Worm (Caenorhabditis elegans) whole organism, late embryonic: ENCODE results near the gene T01B7.5.

ENCODE experiments used
- ama-1 ChIP-seq: fragments of 150-350 bp; optimal IDR thresholded peaks from 2 replicates; lab custom pipeline; 2014
- ceh-45 ChIP-seq: fragments of 200-800 bp; sonication (Bioruptor generic); IDR thresholded peaks from 2 replicates; pipeline ENCODE4 v1.3.6; 2022; ENCODE audit warnings: missing genetic modification reagents, missing genetic modification characterization, missing compliant biosample characterization
- dmd-4 ChIP-seq: sonication (generic microtip); optimal IDR thresholded peaks from 2 replicates; lab custom pipeline; 2016; ENCODE audit warnings: borderline replicate concordance, missing genetic modification characterization, missing compliant biosample characterization
- elt-2 ChIP-seq: sonication (generic microtip); optimal IDR thresholded peaks from 2 replicates; lab custom pipeline; 2016; ENCODE audit warnings: missing genetic modification reagents, missing genetic modification characterization, missing compliant biosample characterization
- lin-11 ChIP-seq: fragments of 200-800 bp; sonication (Bioruptor generic); optimal IDR thresholded peaks from 2 replicates; lab custom pipeline; 2018; ENCODE audit warnings: mild to moderate bottlenecking, missing genetic modification characterization, missing compliant biosample characterization
- madf-2 ChIP-seq: sonication (generic microtip); optimal IDR thresholded peaks from 2 replicates; lab custom pipeline; 2017; ENCODE audit warnings: missing genetic modification characterization, missing compliant biosample characterization
- nhr-11 ChIP-seq: fragments of 150-350 bp; optimal IDR thresholded peaks from 2 replicates; lab custom pipeline; 2014; ENCODE audit warnings: missing biosample characterization, missing genetic modification characterization

DNA sequence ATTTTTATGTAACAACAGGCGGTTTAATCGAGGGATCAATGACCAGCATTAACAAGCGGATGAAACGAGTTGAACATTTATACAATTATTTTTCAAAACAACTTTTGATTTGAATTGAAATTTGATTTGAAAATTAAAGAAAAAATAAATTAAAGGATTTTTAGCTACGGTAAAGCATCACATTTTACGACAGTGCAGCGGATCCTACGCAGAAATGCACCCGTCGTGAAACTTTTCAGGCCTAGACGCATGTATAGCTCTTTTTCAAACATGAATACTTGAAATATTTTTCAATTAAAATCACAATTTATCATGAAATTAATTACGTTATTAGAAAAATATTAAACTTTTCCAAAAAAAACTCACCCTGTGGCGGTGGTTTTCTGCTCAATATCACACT is 15.6 kb upstream of the T01B7.5 start:
- no peak for TF ChIP-seq lin-11 (tag; lab: Kevin White, UChicago)
- TF ChIP-seq madf-2 (tag; lab: Kevin White, UChicago): no peak
- TF ChIP-seq dmd-4 (tag; lab: Kevin White, UChicago): no peak
- TF ChIP-seq ama-1 (lab: Kevin White, UChicago): no peak
- no peak for TF ChIP-seq elt-2
- TF ChIP-seq nhr-11 (tag; lab: Kevin White, UChicago): no peak
- TF ChIP-seq ceh-45 (GFP tag; lab: Robert Waterston, UW): no peak
